Worm (Caenorhabditis elegans) whole organism, young adult: Measurements from ENCODE around the gene M02D8.3.

ENCODE experiments used
- B0336.3 ChIP-seq: fragments of 200-800 bp; sonication (Bioruptor generic); IDR thresholded peaks from 2 replicates; pipeline ENCODE4 v1.3.6; 2022; ENCODE audit warnings: missing genetic modification characterization, missing compliant biosample characterization
- C06A6.2 ChIP-seq: fragments of 200-800 bp; sonication (Bioruptor generic); conservative IDR thresholded peaks from 2 replicates; pipeline ENCODE4 v1.3.6; 2022; ENCODE audit warnings: missing genetic modification characterization, missing compliant biosample characterization
- D2030.7 ChIP-seq: fragments of 200-800 bp; sonication (Bioruptor generic); IDR thresholded peaks from 2 replicates; pipeline ENCODE4 v1.3.6; 2022; ENCODE audit warnings: missing genetic modification reagents, missing genetic modification characterization, missing compliant biosample characterization
- F57C9.4 ChIP-seq: sonication (generic microtip); optimal IDR thresholded peaks from 2 replicates; lab custom pipeline; 2017; ENCODE audit warnings: mild to moderate bottlenecking, missing genetic modification characterization, missing compliant biosample characterization
- K11D2.4 ChIP-seq: fragments of 200-800 bp; sonication (Bioruptor generic); IDR thresholded peaks from 2 replicates; pipeline ENCODE4 v1.3.6; 2022; ENCODE audit warnings: missing genetic modification reagents, missing genetic modification characterization, missing compliant biosample characterization
- K12H6.12 ChIP-seq: fragments of 200-800 bp; sonication (Bioruptor generic); optimal IDR thresholded peaks from 2 replicates; lab custom pipeline; 2018; ENCODE audit warnings: mild to moderate bottlenecking, missing genetic modification characterization, missing compliant biosample characterization
- Y79H2A.3 ChIP-seq: fragments of 200-800 bp; sonication (Bioruptor generic); conservative IDR thresholded peaks from 2 replicates; pipeline ENCODE4 v1.3.6; 2022; ENCODE audit warnings: missing genetic modification reagents, missing genetic modification characterization, missing compliant biosample characterization
- aptf-2 ChIP-seq: fragments of 200-800 bp; sonication (Bioruptor generic); conservative IDR thresholded peaks from 2 replicates; pipeline ENCODE4 v1.3.6; 2022; ENCODE audit warnings: missing genetic modification reagents, missing genetic modification characterization, missing compliant biosample characterization
- aptf-3 ChIP-seq: fragments of 200-800 bp; sonication (Bioruptor generic); IDR thresholded peaks from 2 replicates; pipeline ENCODE4 v1.3.6; 2022; ENCODE audit warnings: missing genetic modification characterization, missing compliant biosample characterization
- atf-7 ChIP-seq: sonication (generic microtip); optimal IDR thresholded peaks from 2 replicates; lab custom pipeline; 2017; ENCODE audit warnings: mild to moderate bottlenecking, missing genetic modification characterization, missing compliant biosample characterization
- athp-1 ChIP-seq: sonication (generic microtip); optimal IDR thresholded peaks from 2 replicates; lab custom pipeline; 2017; ENCODE audit warnings: mild to moderate bottlenecking, missing genetic modification characterization, missing compliant biosample characterization
- bed-1 ChIP-seq: fragments of 200-800 bp; sonication (Bioruptor generic); IDR thresholded peaks from 2 replicates; pipeline ENCODE4 v1.3.6; 2022; ENCODE audit warnings: missing genetic modification reagents, missing genetic modification characterization, missing compliant biosample characterization
- cebp-1 ChIP-seq, 2 experiments: fragments of 200-800 bp in 1 of 2; sonication (Bioruptor generic) in 1 of 2; sonication (generic microtip) in 1 of 2; IDR thresholded peaks in 1 of 2; optimal IDR thresholded peaks in 1 of 2; 2 replicates each; pipeline versions ENCODE4 v1.3.6 to Lab custom; 2017 to 2022; ENCODE audit warnings: missing compliant biosample characterization in 2 of 2, missing genetic modification characterization in 2 of 2, mild to moderate bottlenecking in 1 of 2, missing genetic modification reagents in 1 of 2, moderate library complexity in 1 of 2
- dpl-1 ChIP-seq: fragments of 150-350 bp; optimal IDR thresholded peaks from 2 replicates; lab custom pipeline; 2014; ENCODE audit warnings: missing biosample characterization, missing genetic modification reagents, missing genetic modification characterization
- fkh-3 ChIP-seq: sonication (generic microtip); optimal IDR thresholded peaks from 2 replicates; lab custom pipeline; 2016; ENCODE audit warnings: mild to moderate bottlenecking, missing genetic modification characterization, missing compliant biosample characterization
- hlh-26 ChIP-seq: fragments of 200-800 bp; sonication (Bioruptor generic); conservative IDR thresholded peaks from 2 replicates; pipeline ENCODE4 v1.3.6; 2022; ENCODE audit warnings: missing genetic modification reagents, missing genetic modification characterization, missing compliant biosample characterization
- hmg-1.2 ChIP-seq: fragments of 200-800 bp; sonication (Bioruptor generic); IDR thresholded peaks from 2 replicates; pipeline ENCODE4 v1.3.6; 2022; ENCODE audit warnings: missing genetic modification reagents, missing genetic modification characterization, missing compliant biosample characterization
- hmg-20 ChIP-seq: fragments of 200-800 bp; sonication (Bioruptor generic); IDR thresholded peaks from 2 replicates; pipeline ENCODE4 v1.3.6; 2022; ENCODE audit warnings: missing genetic modification reagents, missing genetic modification characterization, missing compliant biosample characterization
- lag-1 ChIP-seq: fragments of 200-800 bp; sonication (Bioruptor generic); IDR thresholded peaks from 2 replicates; pipeline ENCODE4 v1.3.6; 2022; ENCODE audit warnings: missing genetic modification reagents, missing genetic modification characterization, missing compliant biosample characterization
- lsl-1 ChIP-seq: fragments of 200-800 bp; sonication (Bioruptor generic); optimal IDR thresholded peaks from 2 replicates; lab custom pipeline; 2018; ENCODE audit warnings: mild to moderate bottlenecking, missing genetic modification characterization, moderate library complexity, missing compliant biosample characterization
- mel-28 ChIP-seq: sonication (generic microtip); optimal IDR thresholded peaks from 2 replicates; lab custom pipeline; 2016; ENCODE audit warnings: borderline replicate concordance, mild to moderate bottlenecking, missing genetic modification characterization, missing compliant biosample characterization
- nhr-27 ChIP-seq: fragments of 200-800 bp; sonication (Bioruptor generic); optimal IDR thresholded peaks from 2 replicates; lab custom pipeline; 2018; ENCODE audit warnings: mild to moderate bottlenecking, missing genetic modification characterization, moderate library complexity, missing compliant biosample characterization
- pha-4 ChIP-seq: fragments of 150-350 bp; sonication (generic microtip); optimal IDR thresholded peaks from 2 replicates; lab custom pipeline; 2014; ENCODE audit warnings: missing biosample characterization, missing genetic modification reagents, missing genetic modification characterization
- rcor-1 ChIP-seq: fragments of 200-800 bp; sonication (Bioruptor generic); IDR thresholded peaks from 2 replicates; pipeline ENCODE4 v1.3.6; 2022; ENCODE audit warnings: missing genetic modification reagents, missing genetic modification characterization, missing compliant biosample characterization
- rec-8 ChIP-seq, 2 experiments: sonication (generic microtip); optimal IDR thresholded peaks; 2 replicates each; lab custom pipeline; 2016; ENCODE audit warnings: mild to moderate bottlenecking in 2 of 2, missing genetic modification characterization in 2 of 2, missing genetic modification reagents in 2 of 2, missing genotype in 2 of 2, missing biosample characterization in 1 of 2, missing compliant biosample characterization in 1 of 2, moderate library complexity in 1 of 2
- snpc-1.3 ChIP-seq: sonication (generic microtip); optimal IDR thresholded peaks from 2 replicates; lab custom pipeline; 2017; ENCODE audit warnings: missing genetic modification characterization, mild to moderate bottlenecking, missing compliant biosample characterization, antibody characterized with exemption, moderate library complexity, missing genotype, missing genetic modification reagents; ENCODE audit not compliant: insufficient read depth
- snpc-3.4 ChIP-seq: sonication (generic microtip); optimal IDR thresholded peaks from 2 replicates; lab custom pipeline; 2017; ENCODE audit warnings: missing genetic modification characterization, mild to moderate bottlenecking, missing compliant biosample characterization, antibody characterized with exemption, moderate library complexity, missing genotype, missing genetic modification reagents
- somi-1 ChIP-seq: fragments of 200-800 bp; sonication (Bioruptor generic); optimal IDR thresholded peaks from 2 replicates; lab custom pipeline; 2018; ENCODE audit warnings: mild to moderate bottlenecking, missing genetic modification characterization, missing compliant biosample characterization
- unc-62 ChIP-seq: fragments of 150-350 bp; optimal IDR thresholded peaks from 2 replicates; lab custom pipeline; 2014; ENCODE audit warnings: missing biosample characterization, missing genetic modification reagents, missing genetic modification characterization
- zfh-2 ChIP-seq: fragments of 200-800 bp; sonication (Bioruptor generic); conservative IDR thresholded peaks from 2 replicates; pipeline ENCODE4 v1.3.6; 2022; ENCODE audit warnings: missing genetic modification reagents, missing genetic modification characterization, missing compliant biosample characterization
- zim-3 ChIP-seq: sonication (generic microtip); optimal IDR thresholded peaks from 2 replicates; lab custom pipeline; 2017; ENCODE audit warnings: mild to moderate bottlenecking, missing genetic modification characterization, moderate library complexity, missing compliant biosample characterization
- ztf-28 ChIP-seq: fragments of 200-800 bp; sonication (Bioruptor generic); IDR thresholded peaks from 2 replicates; pipeline ENCODE4 v1.3.6; 2022; ENCODE audit warnings: missing genetic modification reagents, missing genetic modification characterization, missing compliant biosample characterization
- ztf-6 ChIP-seq: fragments of 200-800 bp; sonication (Bioruptor generic); IDR thresholded peaks from 2 replicates; pipeline ENCODE4 v1.3.6; 2022; ENCODE audit warnings: missing genetic modification reagents, missing genetic modification characterization, missing compliant biosample characterization

Gene M02D8.3

DNA sequence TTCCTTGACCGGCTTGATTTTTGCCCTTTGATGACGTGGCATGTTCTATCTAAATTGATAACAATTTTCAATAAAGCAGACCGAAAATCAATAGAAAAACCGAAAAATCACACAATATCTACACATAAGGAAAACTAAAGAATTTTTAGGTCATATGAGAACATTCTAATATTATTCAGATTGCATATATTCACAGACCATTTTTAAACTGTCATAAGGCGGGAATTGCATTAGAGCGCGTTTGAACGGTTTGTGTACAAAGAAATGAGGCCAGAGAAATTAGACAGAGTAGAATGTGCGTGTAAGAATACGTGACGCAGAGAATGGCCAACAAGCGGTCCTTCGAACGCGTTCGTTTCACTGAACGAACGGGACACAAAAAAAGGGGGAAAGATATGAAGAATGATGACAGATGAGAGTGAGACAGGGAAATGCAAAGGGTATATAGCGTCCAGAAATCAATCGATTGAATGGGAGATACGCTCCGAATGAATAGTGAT, at the start of gene M02D8.3 (continued):
- TF ChIP-seq hmg-20 (GFP tag; lab: Robert Waterston, UW), result no peak

DNA sequence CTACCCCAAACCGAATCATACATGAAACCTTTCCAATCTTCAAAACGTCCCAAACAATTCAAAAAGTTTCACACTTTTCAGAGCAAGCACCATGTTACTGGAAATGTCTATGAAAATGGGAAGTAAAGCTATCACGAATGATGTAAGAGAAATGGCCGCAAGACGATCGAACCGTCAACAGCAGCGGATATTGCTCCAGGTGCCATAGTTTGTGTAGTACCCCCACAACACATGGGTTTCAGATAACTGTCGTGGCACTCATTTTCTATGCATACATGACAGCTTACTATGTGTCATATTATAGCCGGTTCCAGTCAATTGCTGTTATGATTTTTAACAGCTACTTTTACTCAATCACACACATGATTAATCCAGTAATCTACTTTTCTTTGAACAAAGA, 47.4 kb upstream of the M02D8.3 start, which contains the start of gene ZK721.3:
TSS of gene ZK721.3 (plus strand) at position 301 of the 400 bp plus-strand sequence.
- TF ChIP-seq hlh-26 (GFP tag; lab: Robert Waterston, UW) (no peak), aptf-3 (GFP tag; lab: Robert Waterston, UW) (no peak), nhr-27 (tag; lab: Kevin White, UChicago) (no peak), hmg-1.2 (no peak), D2030.7 (GFP tag; lab: Robert Waterston, UW) (no peak)

DNA sequence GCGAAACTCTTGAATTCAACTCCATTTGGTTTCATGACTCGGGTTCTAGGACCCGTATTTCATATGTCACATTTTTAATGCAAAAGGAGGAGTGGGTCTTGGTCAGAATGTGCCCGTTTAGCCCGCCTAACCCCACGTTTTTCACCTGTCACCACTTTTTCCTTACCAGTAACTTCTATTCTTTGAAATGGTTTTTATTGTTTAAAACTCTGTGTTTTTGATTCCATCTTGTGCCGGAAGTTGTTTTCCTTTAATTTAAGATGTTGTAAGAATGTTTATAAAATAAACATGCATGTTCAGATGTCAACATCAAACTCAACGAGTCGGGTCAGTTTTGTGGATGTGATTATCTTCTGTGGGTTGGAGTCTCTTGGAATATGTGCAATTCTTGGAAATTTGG, 41.7 kb upstream of the M02D8.3 start, which contains the start of gene ZK721.4:
TSS of gene ZK721.4 (plus strand) at position 301 of the 400 bp plus-strand sequence.
- TF ChIP-seq lag-1 (GFP tag; lab: Robert Waterston, UW) (no peak), zim-3 (tag; lab: Kevin White, UChicago) (no peak), zfh-2 (GFP tag; lab: Robert Waterston, UW) (no peak), unc-62 (no peak), B0336.3 (GFP tag; lab: Robert Waterston, UW) (no peak), pha-4 (tag; lab: Kevin White, UChicago) (no peak), ztf-6 (GFP tag; lab: Robert Waterston, UW) (no peak), rec-8 (tag; optimal IDR thresholded peaks at IDR 0.05; lab: Kevin White, UChicago) (no peak), somi-1 (GFP tag; lab: Kevin White, UChicago) (no peak), dpl-1 (no peak), hmg-20 (GFP tag; lab: Robert Waterston, UW) (no peak), mel-28 (tag; lab: Kevin White, UChicago) (no peak), ztf-28 (no peak), rcor-1 (GFP tag; lab: Robert Waterston, UW) (no peak), athp-1 (tag; lab: Kevin White, UChicago) (no peak)

DNA sequence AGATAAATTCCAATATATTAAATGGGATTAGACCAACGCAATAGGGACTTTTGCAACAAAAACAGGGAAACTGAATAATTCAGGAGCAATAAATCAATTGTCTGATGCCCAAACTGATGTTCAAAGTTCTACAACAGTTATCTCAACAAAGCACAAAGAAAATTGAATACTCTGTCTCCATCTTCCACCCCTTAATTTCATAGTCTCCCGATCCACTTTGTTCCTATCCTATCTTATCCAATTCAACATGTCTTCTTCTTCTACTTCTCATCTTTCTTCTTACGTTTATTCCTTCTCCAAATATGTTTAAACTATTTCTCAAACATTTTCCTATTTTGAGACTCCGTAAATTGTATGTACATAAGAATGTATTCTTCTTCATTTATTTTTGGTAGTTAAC, 33.5 kb upstream of the M02D8.3 start:
- no peak for TF ChIP-seq snpc-3.4 (tag; lab: Kevin White, UChicago)
- TF ChIP-seq bed-1 (GFP tag; lab: Robert Waterston, UW), result no peak

DNA sequence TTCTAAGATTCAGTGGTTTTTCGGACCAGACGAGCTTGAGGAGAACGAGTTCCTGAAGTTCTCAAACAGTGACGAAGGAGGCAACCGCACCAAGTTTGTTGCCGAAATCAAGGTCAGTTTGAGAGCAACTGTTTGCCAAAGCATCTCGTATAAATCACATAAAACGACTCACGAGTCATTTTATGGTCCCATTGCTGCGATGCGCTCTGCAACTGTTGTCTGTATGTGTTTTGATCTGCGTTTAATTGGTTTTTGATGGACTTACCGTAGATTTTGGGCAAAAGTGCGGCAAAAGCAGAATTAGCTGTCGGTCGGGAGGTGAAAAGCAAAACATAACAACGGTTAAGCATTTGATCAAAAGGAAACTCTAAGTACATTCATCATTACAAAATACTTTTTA, 27.2 kb upstream of the M02D8.3 start:
- TF ChIP-seq atf-7 (tag; lab: Kevin White, UChicago), result no peak
- TF ChIP-seq Y79H2A.3 (GFP tag; lab: Robert Waterston, UW), result no peak
- no peak for TF ChIP-seq K11D2.4
- TF ChIP-seq cebp-1 (GFP tag; IDR thresholded peaks at IDR 0.05; lab: Robert Waterston, UW), result no peak
- no peak for TF ChIP-seq cebp-1 (tag; optimal IDR thresholded peaks at IDR 0.05; lab: Kevin White, UChicago)
- no peak for TF ChIP-seq athp-1 (tag; lab: Kevin White, UChicago)
- no peak for TF ChIP-seq aptf-2 (GFP tag; lab: Robert Waterston, UW)
- no peak for TF ChIP-seq rcor-1 (GFP tag; lab: Robert Waterston, UW)
- TF ChIP-seq F57C9.4 (tag; lab: Kevin White, UChicago), result no peak
- TF ChIP-seq nhr-27 (tag; lab: Kevin White, UChicago), result no peak
- TF ChIP-seq lsl-1 (GFP tag; lab: Kevin White, UChicago), result no peak
- no peak for TF ChIP-seq K12H6.12 (tag; lab: Kevin White, UChicago)
- no peak for TF ChIP-seq snpc-1.3 (tag; lab: Kevin White, UChicago)
- TF ChIP-seq fkh-3, result no peak
- TF ChIP-seq C06A6.2 (GFP tag; lab: Robert Waterston, UW), result no peak
